Fruit fly (Drosophila melanogaster): ENCODE results near the gene CG8773.

dm6 chr3R:13319873-13320272, 25.3 kb downstream of the CG8773 start:
- TF ChIP-seq CG11762 (GFP tag; optimal IDR thresholded peaks at IDR 0.05; ENCODE audit: insufficient read depth) (no peak), fkh (GFP tag; optimal IDR thresholded peaks at IDR 0.05) (no peak), cyc (GFP tag; optimal IDR thresholded peaks at IDR 0.05) (no peak), Met (GFP tag; optimal IDR thresholded peaks at IDR 0.05) (peak; percentile 13), acj6 (GFP tag; optimal IDR thresholded peaks at IDR 0.05) (peak; percentile 2), eg (GFP tag; IDR thresholded peaks at IDR 0.05) (no peak; the same call in 1 of the 3 replicates), CG6792 (GFP tag; optimal IDR thresholded peaks at IDR 0.05) (no peak), CG15336 (GFP tag; IDR thresholded peaks at IDR 0.05) (no peak), Sox15 (GFP tag; optimal IDR thresholded peaks at IDR 0.05) (no peak), CG32006 (GFP tag; optimal IDR thresholded peaks at IDR 0.05) (no peak), CG6808 (GFP tag; optimal IDR thresholded peaks at IDR 0.05) (no peak)

Measured in whole organism, prepupa.